Worm (Caenorhabditis elegans): ENCODE measurements around the gene gbf-1.
"Not testable (repeated sequence)": the region's sequence is repeated elsewhere in the genome, so short reads cannot be mapped to it uniquely, and the experiment has no call there.

gbf-1 gene

DNA sequence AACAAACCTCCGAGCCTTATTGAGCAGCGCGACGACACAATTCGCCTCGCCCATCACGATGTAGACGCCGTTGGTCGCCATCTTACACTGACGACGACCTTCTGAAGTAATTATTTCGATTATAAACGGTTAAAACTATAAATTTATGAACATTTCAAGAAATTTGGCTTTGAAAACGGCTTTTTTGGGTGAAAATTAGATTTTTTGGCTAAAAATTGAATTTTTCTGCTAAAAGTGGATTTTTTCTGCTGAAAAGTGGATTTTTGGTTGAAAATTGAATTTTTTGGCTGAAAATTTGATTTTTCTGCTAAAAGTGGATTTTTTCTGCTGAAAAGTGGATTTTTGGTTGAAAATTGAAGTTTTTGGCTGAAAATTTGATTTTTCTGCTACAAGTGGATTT, at the start of gene gbf-1:
Gene gbf-1, minus strand, starts transcription at position 101 of the 400 bp plus-strand sequence.
- not testable (repeated sequence) for TF ChIP-seq nhr-237, ceh-9, mdl-1 (tag; optimal IDR thresholded peaks at IDR 0.05)

ce11 chrIII:11823260-11823659, 49.8 kb upstream of the gbf-1 start, which contains the start of gene C18D11.3:
TSS of gene C18D11.3 (plus strand) at chrIII:11823448.
- TF ChIP-seq tbx-2 (tag; optimal IDR thresholded peaks at IDR 0.05), result peak; percentile 17
- no peak for TF ChIP-seq egl-27 (tag; optimal IDR thresholded peaks at IDR 0.05)
- TF ChIP-seq nhr-11 (tag; optimal IDR thresholded peaks at IDR 0.05), result no peak
- TF ChIP-seq skn-1 (tag; optimal IDR thresholded peaks at IDR 0.05), result peak; percentile 66
- peak; percentile 92 for TF ChIP-seq lin-15B (tag; optimal IDR thresholded peaks at IDR 0.05)
- TF ChIP-seq nfya-1 (tag; optimal IDR thresholded peaks at IDR 0.05; ENCODE audit: insufficient read depth), result peak; percentile 97
- TF ChIP-seq fkh-2 (tag; optimal IDR thresholded peaks at IDR 0.05), result no peak
- TF ChIP-seq nhr-12 (tag; optimal IDR thresholded peaks at IDR 0.05), result no peak
- peak; percentile 15 for TF ChIP-seq elt-1 (tag; optimal IDR thresholded peaks at IDR 0.05)
- no peak for TF ChIP-seq ztf-11 (tag; optimal IDR thresholded peaks at IDR 0.05)
- TF ChIP-seq fkh-10 (GFP tag; optimal IDR thresholded peaks at IDR 0.05), result no peak
- no peak for TF ChIP-seq R02D3.7 (tag; optimal IDR thresholded peaks at IDR 0.05)
- no peak for TF ChIP-seq fos-1 (tag; optimal IDR thresholded peaks at IDR 0.05)
- TF ChIP-seq mdl-1 (tag; optimal IDR thresholded peaks at IDR 0.05), result no peak
- peak; percentile 67 for TF ChIP-seq hmg-11 (tag; optimal IDR thresholded peaks at IDR 0.05)
- TF ChIP-seq nhr-237 (tag; optimal IDR thresholded peaks at IDR 0.05), result no peak
- peak; percentile 48 for TF ChIP-seq lsy-12 (tag; optimal IDR thresholded peaks at IDR 0.05)
- TF ChIP-seq pha-4 (tag; optimal IDR thresholded peaks at IDR 0.05), result peak; percentile 98
- no peak for TF ChIP-seq nhr-28 (tag; optimal IDR thresholded peaks at IDR 0.05)
- TF ChIP-seq daf-12 (tag; optimal IDR thresholded peaks at IDR 0.05), result no peak
- peak; percentile 66 for TF ChIP-seq jun-1 (tag; optimal IDR thresholded peaks at IDR 0.05)
- no peak for TF ChIP-seq ceh-16 (tag; optimal IDR thresholded peaks at IDR 0.05)
- TF ChIP-seq ceh-28 (tag; optimal IDR thresholded peaks at IDR 0.05), result peak; percentile 50
- TF ChIP-seq lin-39 (tag; optimal IDR thresholded peaks at IDR 0.05), result peak; percentile 92
- TF ChIP-seq ama-1 (optimal IDR thresholded peaks at IDR 0.05), result peak; percentile 1
- no peak for TF ChIP-seq ceh-82 (tag; optimal IDR thresholded peaks at IDR 0.05)
- TF ChIP-seq ceh-9 (tag; optimal IDR thresholded peaks at IDR 0.05), result no peak
- TF ChIP-seq elt-3 (tag; optimal IDR thresholded peaks at IDR 0.05), result no peak
- peak; percentile 93 for TF ChIP-seq nhr-25 (tag; optimal IDR thresholded peaks at IDR 0.05)
- no peak for TF ChIP-seq ztf-4 (tag; optimal IDR thresholded peaks at IDR 0.05)
- TF ChIP-seq mml-1 (tag; optimal IDR thresholded peaks at IDR 0.05), result no peak
- TF ChIP-seq nhr-23 (tag; optimal IDR thresholded peaks at IDR 0.05), result peak; percentile 83
- no peak for TF ChIP-seq nhr-77 (tag; optimal IDR thresholded peaks at IDR 0.05)
- no peak for TF ChIP-seq aly-2 (tag; optimal IDR thresholded peaks at IDR 0.05)
- no peak for TF ChIP-seq eor-1 (tag; optimal IDR thresholded peaks at IDR 0.05)
- no peak for TF ChIP-seq nhr-67 (tag; optimal IDR thresholded peaks at IDR 0.05)
- TF ChIP-seq zag-1 (tag; optimal IDR thresholded peaks at IDR 0.05), result no peak
- no peak for TF ChIP-seq unc-62 (GFP tag; optimal IDR thresholded peaks at IDR 0.05)
- TF ChIP-seq nhr-43 (tag; optimal IDR thresholded peaks at IDR 0.05; ENCODE audit: poor library complexity, severe bottlenecking), result peak; percentile 37
- TF ChIP-seq nhr-76 (tag; optimal IDR thresholded peaks at IDR 0.05), result no peak
- TF ChIP-seq snpc-4 (tag; optimal IDR thresholded peaks at IDR 0.05), result peak; percentile 89
- peak; percentile 49 for TF ChIP-seq sea-2 (GFP tag; optimal IDR thresholded peaks at IDR 0.05)
- TF ChIP-seq ZK546.5 (tag; optimal IDR thresholded peaks at IDR 0.05), result no peak
- TF ChIP-seq pqm-1 (tag; optimal IDR thresholded peaks at IDR 0.05), result peak; percentile 46
- TF ChIP-seq unc-39 (tag; optimal IDR thresholded peaks at IDR 0.05), result no peak
- TF ChIP-seq egl-5 (tag; optimal IDR thresholded peaks at IDR 0.05), result peak; percentile 90
- TF ChIP-seq elt-2 (tag; optimal IDR thresholded peaks at IDR 0.05), result peak; percentile 86
